Worm (Caenorhabditis elegans): ENCODE measurements around the gene hpo-40.
A peak's percentile ranks its signal among the peaks of the same experiment; 100 is the strongest.

The hpo-40 gene

DNA sequence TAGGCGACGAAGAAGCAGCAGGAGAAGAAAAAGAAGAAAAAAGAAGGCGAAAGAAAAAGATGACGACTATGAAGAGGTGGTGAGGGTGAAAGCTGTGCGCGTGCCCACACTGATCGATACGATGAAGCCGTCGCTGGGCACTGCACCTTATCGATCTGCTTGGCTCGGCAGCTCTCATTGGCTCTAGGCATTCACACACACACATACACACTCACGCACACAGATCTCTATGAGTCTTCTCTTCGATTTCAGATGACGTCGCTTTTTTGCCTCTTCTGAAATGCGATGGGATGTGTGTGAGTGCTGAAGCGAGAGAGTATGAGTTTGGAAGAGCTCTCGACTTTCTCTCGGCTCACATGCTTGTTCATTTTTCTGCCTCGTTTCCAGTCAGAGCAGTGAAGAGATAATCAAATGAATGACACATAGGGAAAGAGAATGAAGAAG lies 38.1 kb upstream of the hpo-40 start (continued):
- TF ChIP-seq lin-38 (GFP tag; IDR thresholded peaks at IDR 0.05) (peak; percentile 47; the same call in 1 of the 2 replicates), hlh-30 (tag; optimal IDR thresholded peaks at IDR 0.05; ENCODE audit: insufficient read depth) (peak; percentile 73), ama-1 (optimal IDR thresholded peaks at IDR 0.05) (no peak), dpl-1 (GFP tag; optimal IDR thresholded peaks at IDR 0.05) (no peak), lin-15B (tag; optimal IDR thresholded peaks at IDR 0.05) (no peak), gei-8 (GFP tag; optimal IDR thresholded peaks at IDR 0.05) (no peak), duxl-1 (tag; optimal IDR thresholded peaks at IDR 0.05; ENCODE audit: poor library complexity) (no peak), ctbp-1 (GFP tag; IDR thresholded peaks at IDR 0.05) (peak; percentile 85; the same call in 1 of the 2 replicates), F49E8.2 (tag; optimal IDR thresholded peaks at IDR 0.05; ENCODE audit: borderline replicate concordance) (no peak), nhr-6 (tag; optimal IDR thresholded peaks at IDR 0.05) (no peak), ces-1 (GFP tag; optimal IDR thresholded peaks at IDR 0.05) (peak; percentile 77), F44E2.7 (GFP tag; IDR thresholded peaks at IDR 0.05) (no peak), ceh-28 (tag; optimal IDR thresholded peaks at IDR 0.05) (peak; percentile 78), T20F7.1 (GFP tag; optimal IDR thresholded peaks at IDR 0.05) (no peak), nhr-11 (tag; optimal IDR thresholded peaks at IDR 0.05) (peak; percentile 86), Y75B8A.6 (GFP tag; IDR thresholded peaks at IDR 0.05) (no peak), daf-8 (GFP tag; IDR thresholded peaks at IDR 0.05) (no peak), F10B5.3 (tag; optimal IDR thresholded peaks at IDR 0.05) (no peak), dmd-9 (GFP tag; IDR thresholded peaks at IDR 0.05) (no peak), sdz-12 (GFP tag; optimal IDR thresholded peaks at IDR 0.05) (no peak), zag-1 (tag; optimal IDR thresholded peaks at IDR 0.05) (peak; percentile 20), jun-1 (tag; optimal IDR thresholded peaks at IDR 0.05) (no peak), egl-27 (tag; optimal IDR thresholded peaks at IDR 0.05) (no peak), Y48G9A.11 (GFP tag; IDR thresholded peaks at IDR 0.05) (no peak), tra-1 (GFP tag; IDR thresholded peaks at IDR 0.05) (peak; percentile 36; the same call in 1 of the 2 replicates), zip-2 (tag; optimal IDR thresholded peaks at IDR 0.05) (no peak), Y5F2A.4 (GFP tag; optimal IDR thresholded peaks at IDR 0.05) (no peak), lin-1 (GFP tag; IDR thresholded peaks at IDR 0.05) (no peak), Y105C5A.15 (GFP tag; IDR thresholded peaks at IDR 0.05) (no peak), tag-97 (GFP tag; IDR thresholded peaks at IDR 0.05) (no peak), skn-1 (tag; optimal IDR thresholded peaks at IDR 0.05) (no peak), lin-13 (GFP tag; optimal IDR thresholded peaks at IDR 0.05) (no peak), snpc-4 (tag; optimal IDR thresholded peaks at IDR 0.05) (no peak), D1046.2 (GFP tag; IDR thresholded peaks at IDR 0.05) (no peak), hmg-1.1 (GFP tag; IDR thresholded peaks at IDR 0.05) (peak; percentile 82), ceh-32 (tag; optimal IDR thresholded peaks at IDR 0.05; ENCODE audit: poor library complexity) (no peak), egl-43 (GFP tag; IDR thresholded peaks at IDR 0.05) (peak; percentile 84), hlh-11 (tag; optimal IDR thresholded peaks at IDR 0.05) (peak; percentile 56), rbr-2 (tag; optimal IDR thresholded peaks at IDR 0.05) (peak; percentile 89), set-16 (GFP tag; IDR thresholded peaks at IDR 0.05) (peak; percentile 81), nhr-76 (tag; optimal IDR thresholded peaks at IDR 0.05) (no peak), lsy-2 (tag; optimal IDR thresholded peaks at IDR 0.05) (peak; percentile 62 to 85), ZK546.5 (tag; optimal IDR thresholded peaks at IDR 0.05) (no peak), mxl-3 (GFP tag; optimal IDR thresholded peaks at IDR 0.05) (peak; percentile 28), daf-12 (tag; optimal IDR thresholded peaks at IDR 0.05) (no peak), ztf-11 (tag; optimal IDR thresholded peaks at IDR 0.05) (no peak), cey-2 (tag; optimal IDR thresholded peaks at IDR 0.05; ENCODE audit: borderline replicate concordance, insufficient read depth) (no peak), zfp-3 (GFP tag; conservative IDR thresholded peaks at IDR 0.05) (no peak), F37D6.2 (tag; optimal IDR thresholded peaks at IDR 0.05) (peak; percentile 84), nhr-237 (tag; optimal IDR thresholded peaks at IDR 0.05) (no peak), nhr-42 (GFP tag; IDR thresholded peaks at IDR 0.05) (0 out of 2 replicates have a peak, but pooled peaks have one; percentile 15), nhr-111 (GFP tag; optimal IDR thresholded peaks at IDR 0.05) (no peak)

Data from whole organism, L4 larva.